Worm (Caenorhabditis elegans) whole organism, L3 larva: ENCODE results near the gene F35F10.14.

Experiments used
- ZK546.5 ChIP-seq: sonication (generic microtip); optimal IDR thresholded peaks from 2 replicates; lab custom pipeline; 2017; ENCODE audit warnings: missing biosample characterization, missing genetic modification characterization
- aly-2 ChIP-seq: fragments of 150-350 bp; optimal IDR thresholded peaks from 2 replicates; lab custom pipeline; 2014; ENCODE audit warnings: missing biosample characterization, missing genetic modification characterization
- ceh-9 ChIP-seq: sonication (generic microtip); optimal IDR thresholded peaks from 2 replicates; lab custom pipeline; 2018; ENCODE audit warnings: missing biosample characterization, missing genetic modification characterization
- egl-27 ChIP-seq: sonication (generic microtip); optimal IDR thresholded peaks from 4 replicates; lab custom pipeline; 2017; ENCODE audit warnings: missing biosample characterization, missing genetic modification reagents, missing genetic modification characterization
- elt-2 ChIP-seq: sonication (generic microtip); optimal IDR thresholded peaks from 2 replicates; lab custom pipeline; 2016; ENCODE audit warnings: missing genetic modification reagents, mild to moderate bottlenecking, missing genetic modification characterization, missing compliant biosample characterization
- fkh-10 ChIP-seq: sonication (generic microtip); optimal IDR thresholded peaks from 2 replicates; lab custom pipeline; 2017; ENCODE audit warnings: missing biosample characterization, missing genetic modification reagents, missing genetic modification characterization
- fkh-2 ChIP-seq: fragments of 150-350 bp; optimal IDR thresholded peaks from 2 replicates; lab custom pipeline; 2014; ENCODE audit warnings: missing biosample characterization, missing genetic modification reagents, missing genetic modification characterization
- mdl-1 ChIP-seq: fragments of 150-350 bp; optimal IDR thresholded peaks from 2 replicates; lab custom pipeline; 2014; ENCODE audit warnings: missing biosample characterization, missing genetic modification characterization
- nfya-1 ChIP-seq: sonication (generic microtip); optimal IDR thresholded peaks from 2 replicates; lab custom pipeline; 2017; ENCODE audit warnings: missing genetic modification characterization, mild to moderate bottlenecking, missing compliant biosample characterization, antibody characterized with exemption, moderate library complexity; ENCODE audit not compliant: insufficient read depth
- nhr-237 ChIP-seq: fragments of 150-350 bp; optimal IDR thresholded peaks from 2 replicates; lab custom pipeline; 2014; ENCODE audit warnings: missing biosample characterization, missing genetic modification characterization
- nhr-76 ChIP-seq: fragments of 150-350 bp; sonication (generic microtip); optimal IDR thresholded peaks from 5 replicates; lab custom pipeline; 2014; ENCODE audit warnings: missing biosample characterization, missing genetic modification characterization
- pha-4 ChIP-seq: fragments of 150-350 bp; optimal IDR thresholded peaks from 2 replicates; lab custom pipeline; 2014; ENCODE audit warnings: missing biosample characterization, missing genetic modification reagents, missing genetic modification characterization
- sea-2 ChIP-seq: fragments of 150-350 bp; sonication (generic microtip); optimal IDR thresholded peaks from 4 replicates; lab custom pipeline; 2014; ENCODE audit warnings: missing biosample characterization, missing genetic modification reagents, missing genetic modification characterization
- ztf-11 ChIP-seq: fragments of 150-350 bp; optimal IDR thresholded peaks from 2 replicates; lab custom pipeline; 2014; ENCODE audit warnings: missing biosample characterization, missing genetic modification characterization

DNA sequence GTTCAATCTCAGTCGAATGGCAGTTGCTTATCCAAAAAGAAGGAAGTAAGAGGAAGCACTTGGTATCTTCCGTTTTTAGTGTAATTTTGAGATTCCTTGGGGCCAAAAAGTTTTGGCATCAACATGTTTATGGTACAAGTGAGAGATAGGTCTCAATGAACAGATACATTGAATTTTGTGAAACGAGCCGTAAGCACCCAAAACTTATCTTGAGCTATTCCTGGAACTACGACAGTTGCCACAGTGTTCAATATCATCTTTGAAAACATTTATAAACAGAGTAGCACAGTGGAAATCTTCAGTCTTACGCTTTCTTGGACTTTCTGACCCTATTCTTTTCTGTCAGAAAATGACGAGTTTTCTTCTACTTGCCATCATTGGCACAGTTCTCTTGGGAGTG is 44.9 kb downstream of the F35F10.14 start, which contains the start of gene T28A11.3:
- TF ChIP-seq elt-2 (tag; lab: Kevin White, UChicago) (no peak), aly-2 (tag; lab: Kevin White, UChicago) (no peak), ceh-9 (no peak), fkh-2 (tag; lab: Kevin White, UChicago) (no peak), sea-2 (GFP tag; lab: Kevin White, UChicago) (no peak), nhr-76 (no peak), ZK546.5 (no peak), ztf-11 (no peak), fkh-10 (GFP tag; lab: Kevin White, UChicago) (no peak), mdl-1 (tag; lab: Kevin White, UChicago) (no peak), pha-4 (tag; lab: Kevin White, UChicago) (no peak), egl-27 (tag; lab: Kevin White, UChicago) (no peak), nhr-237 (tag; lab: Kevin White, UChicago) (no peak), nfya-1 (no peak)
